Worm (Caenorhabditis elegans) whole organism, L1 larva: ENCODE measurements around the gene F25D1.3.

Experiments
- C04F5.9 ChIP-seq: sonication (generic microtip); optimal IDR thresholded peaks from 2 replicates; lab custom pipeline; 2016; ENCODE audit warnings: missing genetic modification characterization, missing compliant biosample characterization
- F16B12.6 ChIP-seq: fragments of 150-350 bp; optimal IDR thresholded peaks from 2 replicates; lab custom pipeline; 2014; ENCODE audit warnings: missing biosample characterization, missing genetic modification characterization
- ama-1 ChIP-seq: fragments of 150-350 bp; optimal IDR thresholded peaks from 2 replicates; lab custom pipeline; 2014
- blmp-1 ChIP-seq: fragments of 150-350 bp; optimal IDR thresholded peaks from 2 replicates; lab custom pipeline; 2014; ENCODE audit warnings: missing biosample characterization, missing genetic modification characterization
- ceh-63 ChIP-seq: fragments of 200-800 bp; sonication (Bioruptor generic); optimal IDR thresholded peaks from 2 replicates; lab custom pipeline; 2018; ENCODE audit warnings: mild to moderate bottlenecking, missing genetic modification characterization, missing compliant biosample characterization
- ceh-8 ChIP-seq: fragments of 200-800 bp; sonication (Bioruptor generic); optimal IDR thresholded peaks from 2 replicates; lab custom pipeline; 2018; ENCODE audit warnings: mild to moderate bottlenecking, missing genetic modification characterization, moderate library complexity, missing compliant biosample characterization
- ceh-82 ChIP-seq, 3 experiments: fragments of 150-350 bp in 1 of 3; sonication (generic microtip) in 2 of 3; optimal IDR thresholded peaks; 2 replicates each; lab custom pipeline; 2014 to 2017; ENCODE audit warnings: missing biosample characterization in 3 of 3, missing genetic modification characterization in 3 of 3
- dsc-1 ChIP-seq: sonication (generic microtip); optimal IDR thresholded peaks from 2 replicates; lab custom pipeline; 2016; ENCODE audit warnings: mild to moderate bottlenecking, missing genetic modification characterization, missing compliant biosample characterization
- efl-1 ChIP-seq, 4 experiments: fragments of 150-350 bp; optimal IDR thresholded peaks in 3 of 4; peaks in 1 of 4; 1 replicate in 1 of 4; 2 replicates in 3 of 4; lab custom pipeline; 2014; ENCODE audit warnings: missing biosample characterization in 2 of 4, missing genetic modification characterization in 2 of 4, missing genetic modification reagents in 2 of 4
- efl-3 ChIP-seq: fragments of 200-800 bp; sonication (Bioruptor generic); optimal IDR thresholded peaks from 2 replicates; lab custom pipeline; 2018; ENCODE audit warnings: mild to moderate bottlenecking, missing genetic modification characterization, missing compliant biosample characterization
- egl-13 ChIP-seq: sonication (generic microtip); optimal IDR thresholded peaks from 2 replicates; lab custom pipeline; 2016; ENCODE audit warnings: missing genotype, missing genetic modification reagents, missing genetic modification characterization, missing compliant biosample characterization
- elt-2 ChIP-seq: sonication (generic microtip); optimal IDR thresholded peaks from 2 replicates; lab custom pipeline; 2016; ENCODE audit warnings: missing genetic modification characterization, mild to moderate bottlenecking, inconsistent platforms, missing compliant biosample characterization, missing genetic modification reagents
- elt-3 ChIP-seq, 6 experiments: fragments of 150-350 bp in 1 of 6; sonication (generic microtip); optimal IDR thresholded peaks; 2 replicates each; lab custom pipeline; 2017 to 2018; ENCODE audit warnings: missing biosample characterization in 6 of 6, missing genetic modification characterization in 6 of 6, inconsistent platforms in 1 of 6
- ets-5 ChIP-seq: fragments of 200-800 bp; sonication (Bioruptor generic); IDR thresholded peaks from 2 replicates; pipeline ENCODE4 v1.3.6; 2022; ENCODE audit warnings: missing genetic modification characterization, missing compliant biosample characterization
- fkh-8 ChIP-seq: sonication (generic microtip); optimal IDR thresholded peaks from 2 replicates; lab custom pipeline; 2016; ENCODE audit warnings: mild to moderate bottlenecking, missing genetic modification characterization, missing compliant biosample characterization
- grh-1 ChIP-seq: fragments of 200-800 bp; sonication (Bioruptor generic); IDR thresholded peaks from 2 replicates; pipeline ENCODE4 v1.3.6; 2022; ENCODE audit warnings: missing genetic modification reagents, missing genetic modification characterization, missing compliant biosample characterization
- hpl-2 ChIP-seq: fragments of 150-350 bp; optimal IDR thresholded peaks from 2 replicates; lab custom pipeline; 2014; ENCODE audit warnings: missing biosample characterization, missing genetic modification reagents, missing genetic modification characterization
- irx-1 ChIP-seq: sonication (generic microtip); optimal IDR thresholded peaks from 2 replicates; lab custom pipeline; 2016; ENCODE audit warnings: missing genetic modification characterization, missing compliant biosample characterization
- jun-1 ChIP-seq: fragments of 150-350 bp; optimal IDR thresholded peaks from 2 replicates; lab custom pipeline; 2014; ENCODE audit warnings: missing biosample characterization, missing genetic modification reagents, missing genetic modification characterization
- lin-13 ChIP-seq: fragments of 150-350 bp; optimal IDR thresholded peaks from 2 replicates; lab custom pipeline; 2014; ENCODE audit warnings: missing biosample characterization, missing genetic modification reagents, missing genetic modification characterization
- lin-14 ChIP-seq: fragments of 200-800 bp; sonication (Bioruptor generic); optimal IDR thresholded peaks from 2 replicates; lab custom pipeline; 2018; ENCODE audit warnings: mild to moderate bottlenecking, missing genetic modification characterization, moderate library complexity, missing compliant biosample characterization
- lin-35 ChIP-seq, 2 experiments: fragments of 150-350 bp; optimal IDR thresholded peaks; 2 replicates each; lab custom pipeline; 2014; ENCODE audit warnings: missing biosample characterization in 2 of 2, missing genetic modification characterization in 2 of 2, missing genetic modification reagents in 2 of 2
- lin-39 ChIP-seq: fragments of 150-350 bp; optimal IDR thresholded peaks from 2 replicates; lab custom pipeline; 2014; ENCODE audit warnings: missing biosample characterization, missing genetic modification reagents, missing genetic modification characterization
- lir-3 ChIP-seq: sonication (generic microtip); optimal IDR thresholded peaks from 2 replicates; lab custom pipeline; 2016; ENCODE audit warnings: mild to moderate bottlenecking, missing genetic modification characterization, moderate library complexity, missing compliant biosample characterization; ENCODE audit not compliant: poor library complexity
- lsy-2 ChIP-seq, 2 experiments: fragments of 150-350 bp; optimal IDR thresholded peaks; 2 replicates each; lab custom pipeline; 2014; ENCODE audit warnings: missing biosample characterization in 2 of 2, missing genetic modification characterization in 2 of 2
- mef-2 ChIP-seq: fragments of 150-350 bp; optimal IDR thresholded peaks from 2 replicates; lab custom pipeline; 2014; ENCODE audit warnings: missing biosample characterization, missing genetic modification characterization
- mep-1 ChIP-seq: fragments of 150-350 bp; optimal IDR thresholded peaks from 2 replicates; lab custom pipeline; 2014; ENCODE audit warnings: missing biosample characterization, missing genetic modification characterization
- nhr-19 ChIP-seq: fragments of 200-800 bp; sonication (Bioruptor generic); conservative IDR thresholded peaks from 2 replicates; pipeline ENCODE4 v1.3.6; 2022; ENCODE audit warnings: missing genetic modification characterization, missing compliant biosample characterization
- nhr-20 ChIP-seq: sonication (generic microtip); optimal IDR thresholded peaks from 2 replicates; lab custom pipeline; 2016; ENCODE audit warnings: mild to moderate bottlenecking, missing genetic modification characterization, missing compliant biosample characterization
- nhr-237 ChIP-seq: fragments of 150-350 bp; optimal IDR thresholded peaks from 2 replicates; lab custom pipeline; 2014; ENCODE audit warnings: missing biosample characterization, missing genetic modification characterization
- nhr-28 ChIP-seq: fragments of 150-350 bp; optimal IDR thresholded peaks from 2 replicates; lab custom pipeline; 2014; ENCODE audit warnings: missing biosample characterization, missing genetic modification characterization
- nhr-71 ChIP-seq: sonication (generic microtip); optimal IDR thresholded peaks from 2 replicates; lab custom pipeline; 2016; ENCODE audit warnings: mild to moderate bottlenecking, missing genetic modification characterization, moderate library complexity, missing compliant biosample characterization
- nhr-76 ChIP-seq: sonication (generic microtip); optimal IDR thresholded peaks from 2 replicates; lab custom pipeline; 2017; ENCODE audit warnings: missing biosample characterization, missing genetic modification characterization
- nhr-84 ChIP-seq: sonication (generic microtip); optimal IDR thresholded peaks from 2 replicates; lab custom pipeline; 2017; ENCODE audit warnings: missing biosample characterization, missing genetic modification characterization
- nhr-85 ChIP-seq: sonication (generic microtip); peaks from one replicate; lab custom pipeline; 2016; ENCODE audit warnings: missing genetic modification characterization, inconsistent platforms, missing compliant biosample characterization
- nhr-90 ChIP-seq: sonication (generic microtip); optimal IDR thresholded peaks from 2 replicates; lab custom pipeline; 2016; ENCODE audit warnings: mild to moderate bottlenecking, missing genetic modification characterization, missing compliant biosample characterization; ENCODE audit not compliant: poor library complexity
- pqm-1 ChIP-seq: sonication (generic microtip); optimal IDR thresholded peaks from 3 replicates; lab custom pipeline; 2017; ENCODE audit warnings: missing biosample characterization, missing genetic modification characterization
- rnt-1 ChIP-seq: sonication (generic microtip); optimal IDR thresholded peaks from 2 replicates; lab custom pipeline; 2016; ENCODE audit warnings: mild to moderate bottlenecking, missing genetic modification characterization, moderate library complexity, missing compliant biosample characterization
- snu-23 ChIP-seq: sonication (generic microtip); optimal IDR thresholded peaks from 2 replicates; lab custom pipeline; 2016; ENCODE audit warnings: missing genetic modification characterization, missing compliant biosample characterization
- sox-4 ChIP-seq: sonication (generic microtip); optimal IDR thresholded peaks from 2 replicates; lab custom pipeline; 2016; ENCODE audit warnings: missing genetic modification characterization, missing compliant biosample characterization
- swsn-7 ChIP-seq: sonication (generic microtip); optimal IDR thresholded peaks from 2 replicates; lab custom pipeline; 2016; ENCODE audit warnings: missing genetic modification characterization, missing compliant biosample characterization
- tbx-2 ChIP-seq: sonication (generic microtip); optimal IDR thresholded peaks from 2 replicates; lab custom pipeline; 2016; ENCODE audit warnings: missing genetic modification characterization, missing compliant biosample characterization
- tlp-1 ChIP-seq: fragments of 150-350 bp; optimal IDR thresholded peaks from 2 replicates; lab custom pipeline; 2014; ENCODE audit warnings: missing biosample characterization, missing genetic modification characterization
- unc-62 ChIP-seq: fragments of 150-350 bp; optimal IDR thresholded peaks from 2 replicates; lab custom pipeline; 2014; ENCODE audit warnings: missing biosample characterization, missing genetic modification reagents, missing genetic modification characterization
- unc-86 ChIP-seq: sonication (generic microtip); optimal IDR thresholded peaks from 2 replicates; lab custom pipeline; 2016; ENCODE audit warnings: missing genetic modification characterization, missing compliant biosample characterization
- unc-98 ChIP-seq: fragments of 200-800 bp; sonication (Bioruptor generic); IDR thresholded peaks from 2 replicates; pipeline ENCODE4 v1.3.6; 2022; ENCODE audit warnings: missing genetic modification characterization, missing compliant biosample characterization
- vab-15 ChIP-seq: sonication (generic microtip); optimal IDR thresholded peaks from 2 replicates; lab custom pipeline; 2017; ENCODE audit warnings: missing genotype, mild to moderate bottlenecking, missing genetic modification characterization, missing compliant biosample characterization
- xbp-1 ChIP-seq: sonication (generic microtip); optimal IDR thresholded peaks from 2 replicates; lab custom pipeline; 2016; ENCODE audit warnings: missing genetic modification characterization, missing compliant biosample characterization
- zip-4 ChIP-seq: fragments of 200-800 bp; sonication (Bioruptor generic); optimal IDR thresholded peaks from 2 replicates; lab custom pipeline; 2018; ENCODE audit warnings: mild to moderate bottlenecking, missing genetic modification characterization, moderate library complexity, missing compliant biosample characterization
- ztf-4 ChIP-seq: fragments of 150-350 bp; optimal IDR thresholded peaks from 2 replicates; lab custom pipeline; 2014; ENCODE audit warnings: missing biosample characterization, missing genetic modification characterization

F25D1.3 gene

ce11 chrV:10571523-10571922, 43.0 kb downstream of the F25D1.3 start:
- TF ChIP-seq lin-13 (GFP tag; lab: Kevin White, UChicago) = no peak
- no peak for TF ChIP-seq ceh-63
- TF ChIP-seq lin-14 (GFP tag; lab: Kevin White, UChicago) = peak; percentile 59
- no peak for TF ChIP-seq efl-3 (GFP tag; lab: Kevin White, UChicago)
- TF ChIP-seq nhr-71 = no peak
- no peak for TF ChIP-seq mep-1 (tag; lab: Kevin White, UChicago)
- no peak for TF ChIP-seq C04F5.9
- no peak for TF ChIP-seq xbp-1 (tag; lab: Kevin White, UChicago)
- no peak for TF ChIP-seq ceh-8 (GFP tag; lab: Kevin White, UChicago)
- no peak for TF ChIP-seq irx-1
- TF ChIP-seq dsc-1 (tag; lab: Kevin White, UChicago) = no peak
- TF ChIP-seq unc-86 (tag; lab: Kevin White, UChicago) = no peak
- peak in 2 of 6 experiments; percentile 44 to 65 for TF ChIP-seq elt-3 (tag; optimal IDR thresholded peaks at IDR 0.05; lab: Kevin White, UChicago)
- no peak for TF ChIP-seq nhr-90 (tag; lab: Kevin White, UChicago)
- peak; percentile 70 for TF ChIP-seq blmp-1 (tag; lab: Kevin White, UChicago)
- no peak for TF ChIP-seq pqm-1
- TF ChIP-seq ets-5 (GFP tag; lab: Robert Waterston, UW) = no peak
- TF ChIP-seq nhr-84 (tag; lab: Kevin White, UChicago) = no peak
- no peak for TF ChIP-seq swsn-7 (tag; lab: Kevin White, UChicago)
- no peak for TF ChIP-seq tbx-2 (tag; lab: Kevin White, UChicago)
- no peak for TF ChIP-seq elt-2
- no peak for TF ChIP-seq snu-23 (GFP tag; lab: Kevin White, UChicago)
- no peak for TF ChIP-seq ztf-4
- TF ChIP-seq F16B12.6 (tag; lab: Kevin White, UChicago) = no peak
- no peak for TF ChIP-seq hpl-2 (GFP tag; lab: Kevin White, UChicago)
- no peak for TF ChIP-seq tlp-1
- no peak for TF ChIP-seq fkh-8 (tag; lab: Kevin White, UChicago)
- no peak for TF ChIP-seq nhr-237 (tag; lab: Kevin White, UChicago)
- TF ChIP-seq jun-1 (tag; lab: Kevin White, UChicago) = no peak
- no peak for TF ChIP-seq unc-98
- TF ChIP-seq vab-15 (tag; lab: Kevin White, UChicago) = no peak
- peak; percentile 76 for TF ChIP-seq nhr-85 (tag; lab: Kevin White, UChicago)
- no peak for TF ChIP-seq grh-1
- peak; percentile 2 for TF ChIP-seq nhr-20 (tag; lab: Kevin White, UChicago)
- TF ChIP-seq zip-4 (GFP tag; lab: Kevin White, UChicago) = no peak
- peak in 1 of 2 experiments; percentile 18 for TF ChIP-seq lin-35 (GFP tag; optimal IDR thresholded peaks at IDR 0.05; lab: Kevin White, UChicago)
- no peak for TF ChIP-seq ama-1 (lab: Kevin White, UChicago)
- no peak for TF ChIP-seq ceh-82 (tag; optimal IDR thresholded peaks at IDR 0.05; lab: Kevin White, UChicago)
- no peak for TF ChIP-seq sox-4 (tag; lab: Kevin White, UChicago)
- TF ChIP-seq nhr-28 = no peak
- TF ChIP-seq mef-2 = no peak
- TF ChIP-seq efl-1 (optimal IDR thresholded peaks at IDR 0.05; lab: Kevin White, UChicago) = no peak
- TF ChIP-seq efl-1 (GFP tag; optimal IDR thresholded peaks at IDR 0.05 in 1 of 2; lab: Kevin White, UChicago) = no peak
- TF ChIP-seq rnt-1 (tag; lab: Kevin White, UChicago) = no peak
- TF ChIP-seq lin-39 (tag; lab: Kevin White, UChicago) = no peak
- TF ChIP-seq lir-3 (tag; lab: Kevin White, UChicago) = no peak
- TF ChIP-seq unc-62 (GFP tag; lab: Kevin White, UChicago) = no peak
- no peak for TF ChIP-seq nhr-76 (tag; lab: Kevin White, UChicago)
- no peak for TF ChIP-seq nhr-19
- peak in 1 of 2 experiments; percentile 2 for TF ChIP-seq lsy-2 (tag; optimal IDR thresholded peaks at IDR 0.05; lab: Kevin White, UChicago)
- no peak for TF ChIP-seq egl-13 (tag; lab: Kevin White, UChicago)
